Worm (Caenorhabditis elegans): ENCODE data around the gene Y56A3A.16.
"Not testable (repeated sequence)": the region's sequence is repeated elsewhere in the genome, so short reads cannot be mapped to it uniquely, and the experiment has no call there.

The Y56A3A.16 gene

DNA sequence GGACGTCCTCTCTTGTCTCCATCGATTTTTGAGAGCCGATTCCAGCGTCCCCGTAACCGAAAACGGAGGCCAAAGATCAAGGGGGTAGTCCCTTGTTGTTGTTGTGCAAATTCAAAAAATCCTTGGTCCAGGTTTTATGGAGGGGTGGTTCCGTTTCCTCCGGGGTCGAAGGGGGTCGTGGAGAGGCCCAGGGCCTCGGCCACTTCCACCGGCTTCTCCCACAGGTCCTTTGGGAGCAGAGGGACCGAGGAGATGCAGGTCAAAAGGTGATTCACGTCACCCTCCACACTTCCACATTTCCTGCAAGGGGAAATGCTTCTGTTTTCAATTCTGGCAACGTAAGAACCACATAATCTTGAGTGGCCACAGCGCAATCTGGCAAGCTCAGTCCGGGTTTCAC lies 30.4 kb downstream of the Y56A3A.16 start, which contains the start of gene fbxb-22:
Gene fbxb-22 (minus strand): TSS at position 61 of the 400 bp plus-strand sequence.
- not testable (repeated sequence) for TF ChIP-seq blmp-1 (tag; optimal IDR thresholded peaks at IDR 0.05); lin-15B (tag; optimal IDR thresholded peaks at IDR 0.05); pag-3 (tag; optimal IDR thresholded peaks at IDR 0.05; ENCODE audit: borderline replicate concordance, insufficient read depth)

DNA sequence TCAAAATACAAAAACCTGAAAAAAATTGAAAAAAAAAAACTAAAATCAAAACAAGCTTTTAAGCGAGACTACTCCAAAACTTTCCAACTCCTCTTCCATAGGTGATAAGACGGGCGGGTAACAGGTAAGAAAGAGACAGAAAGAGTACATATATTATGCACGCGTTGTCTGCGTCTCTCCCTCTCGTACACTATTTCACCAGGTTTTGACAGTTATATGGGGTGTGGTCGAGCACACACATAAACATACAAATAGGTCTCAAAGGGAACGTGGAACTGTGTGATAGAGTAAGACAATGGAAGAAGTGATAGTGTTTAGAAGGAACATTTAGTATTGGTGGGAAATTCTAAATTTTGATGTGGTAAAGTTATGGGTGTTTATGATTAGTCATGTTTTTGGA lies 32.6 kb downstream of the Y56A3A.16 start:
- TF ChIP-seq ceh-8 (GFP tag; optimal IDR thresholded peaks at IDR 0.05) (no peak), elt-2 (tag; optimal IDR thresholded peaks at IDR 0.05) (peak; percentile 24)

DNA sequence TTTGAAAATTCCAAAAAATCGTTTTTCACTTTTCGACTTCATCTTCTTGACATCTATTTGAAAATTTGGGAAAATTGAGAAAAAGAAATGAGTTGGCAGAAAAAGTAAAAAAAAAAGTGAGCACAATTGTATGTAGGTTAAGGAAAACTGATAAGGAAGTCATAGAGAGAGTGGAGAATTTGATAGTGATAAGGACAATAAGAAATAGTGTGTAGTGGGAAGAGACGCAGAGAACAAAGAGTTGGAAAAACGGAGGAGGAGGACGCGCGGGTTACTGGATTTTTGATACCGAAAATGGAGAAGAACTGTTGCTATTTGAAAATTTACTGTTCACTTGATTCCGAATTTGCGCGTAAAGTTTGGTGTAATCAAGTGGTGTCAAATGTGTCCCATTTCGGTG lies 35.4 kb downstream of the Y56A3A.16 start, which contains the start of gene Y56A3A.6:
Gene Y56A3A.6 (minus strand): TSS at position 53 of the 400 bp plus-strand sequence.
- no peak for TF ChIP-seq pax-3 (tag; optimal IDR thresholded peaks at IDR 0.05)
- TF ChIP-seq lin-35 (GFP tag; optimal IDR thresholded peaks at IDR 0.05) = peak in 1 of 2 experiments; percentile 2
- no peak for TF ChIP-seq nhr-77 (tag; optimal IDR thresholded peaks at IDR 0.05)
- peak; percentile 59 for TF ChIP-seq elt-2 (tag; optimal IDR thresholded peaks at IDR 0.05)

DNA sequence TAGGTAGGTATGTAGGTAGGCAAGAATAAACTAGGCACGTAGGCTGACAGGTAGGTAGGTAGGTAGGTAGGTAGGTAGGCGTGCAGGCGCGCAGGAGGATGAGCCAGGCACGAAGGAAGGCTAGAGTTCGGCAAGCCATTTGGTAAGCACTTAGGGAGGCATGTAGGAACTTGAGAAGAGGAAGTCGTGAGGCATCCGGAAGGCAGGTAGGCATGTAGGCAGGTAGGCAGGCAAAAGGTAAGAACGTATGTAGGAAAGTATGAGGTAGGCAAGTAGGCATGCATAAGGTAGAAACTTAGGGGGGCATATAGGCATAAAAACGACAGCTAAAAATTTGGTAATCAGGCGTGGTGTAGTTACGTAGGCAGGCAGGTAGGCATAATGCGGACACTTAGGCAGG lies 38.0 kb downstream of the Y56A3A.16 start:
- TF ChIP-seq lir-3 (tag; optimal IDR thresholded peaks at IDR 0.05; ENCODE audit: poor library complexity) = no peak
- no peak for TF ChIP-seq nhr-237 (tag; optimal IDR thresholded peaks at IDR 0.05)
- no peak for TF ChIP-seq ztf-4 (tag; optimal IDR thresholded peaks at IDR 0.05)
- no peak for TF ChIP-seq ceh-8 (GFP tag; optimal IDR thresholded peaks at IDR 0.05)
- no peak for TF ChIP-seq ama-1 (optimal IDR thresholded peaks at IDR 0.05)
- TF ChIP-seq fkh-4 (tag; optimal IDR thresholded peaks at IDR 0.05; ENCODE audit: borderline replicate concordance) = no peak
- TF ChIP-seq tlp-1 (tag; optimal IDR thresholded peaks at IDR 0.05) = no peak
- no peak for TF ChIP-seq fkh-10 (GFP tag; optimal IDR thresholded peaks at IDR 0.05)
- no peak for TF ChIP-seq sox-4 (tag; optimal IDR thresholded peaks at IDR 0.05)
- TF ChIP-seq rnt-1 (tag; optimal IDR thresholded peaks at IDR 0.05) = no peak
- no peak for TF ChIP-seq sup-37 (GFP tag; optimal IDR thresholded peaks at IDR 0.05)

DNA sequence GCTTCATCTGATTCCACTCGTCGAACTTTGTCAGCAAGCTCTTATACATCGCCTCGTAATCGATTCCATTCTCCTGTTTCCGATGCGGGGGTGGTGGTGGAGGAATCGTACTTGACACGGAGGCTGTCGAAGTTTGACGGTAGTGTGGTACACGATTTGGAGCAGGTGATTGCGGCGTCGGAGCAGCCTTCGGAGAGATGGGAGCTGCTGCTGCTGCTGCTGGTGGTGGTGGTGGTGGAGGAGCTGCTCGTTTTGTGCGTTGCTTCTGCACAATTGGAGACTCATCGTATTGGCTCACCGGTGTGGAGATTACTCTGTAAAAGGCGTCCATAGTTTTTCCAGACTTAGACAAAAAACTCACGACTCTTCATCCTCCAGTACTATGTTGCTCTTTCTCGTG lies 39.9 kb downstream of the Y56A3A.16 start:
- TF ChIP-seq skn-1 (tag; optimal IDR thresholded peaks at IDR 0.05) = no peak
- no peak for TF ChIP-seq efl-1 (optimal IDR thresholded peaks at IDR 0.05)
- TF ChIP-seq efl-1 (GFP tag; optimal IDR thresholded peaks at IDR 0.05 in 1 of 2) = peak in 1 of 2 experiments; percentile 33
- no peak for TF ChIP-seq nhr-28 (tag; optimal IDR thresholded peaks at IDR 0.05)
- TF ChIP-seq lin-35 (GFP tag; optimal IDR thresholded peaks at IDR 0.05) = no peak
- no peak for TF ChIP-seq fos-1 (tag; optimal IDR thresholded peaks at IDR 0.05)
- TF ChIP-seq C34B4.2 (tag; optimal IDR thresholded peaks at IDR 0.05) = no peak

DNA sequence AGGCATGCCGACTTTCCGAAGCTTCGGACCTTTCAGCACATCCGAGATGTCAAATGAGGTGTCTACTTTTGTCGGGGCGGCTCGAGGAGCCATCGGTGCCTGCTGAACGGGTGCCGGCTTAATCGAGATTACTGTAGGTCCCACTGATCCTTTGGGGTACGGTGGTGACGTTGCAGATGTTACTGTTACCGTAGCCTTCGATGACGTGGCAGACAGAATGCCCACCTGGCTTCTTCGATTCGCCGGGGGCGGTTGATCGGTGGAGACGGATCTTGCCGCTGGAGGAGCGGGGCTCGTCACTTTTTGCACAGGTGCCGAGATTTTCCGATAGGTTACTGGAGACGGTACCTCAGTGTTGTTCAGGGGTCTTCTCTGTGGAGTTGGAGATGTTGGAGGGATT lies 42.5 kb downstream of the Y56A3A.16 start:
- TF ChIP-seq lin-13 (GFP tag; optimal IDR thresholded peaks at IDR 0.05) (no peak), ceh-8 (GFP tag; optimal IDR thresholded peaks at IDR 0.05) (no peak), pag-3 (tag; optimal IDR thresholded peaks at IDR 0.05; ENCODE audit: borderline replicate concordance, insufficient read depth) (no peak), mab-9 (GFP tag; IDR thresholded peaks at IDR 0.05) (no peak), skn-1 (tag; optimal IDR thresholded peaks at IDR 0.05) (no peak), blmp-1 (tag; optimal IDR thresholded peaks at IDR 0.05) (no peak), ama-1 (optimal IDR thresholded peaks at IDR 0.05) (no peak), fkh-4 (tag; optimal IDR thresholded peaks at IDR 0.05; ENCODE audit: borderline replicate concordance) (no peak)

DNA sequence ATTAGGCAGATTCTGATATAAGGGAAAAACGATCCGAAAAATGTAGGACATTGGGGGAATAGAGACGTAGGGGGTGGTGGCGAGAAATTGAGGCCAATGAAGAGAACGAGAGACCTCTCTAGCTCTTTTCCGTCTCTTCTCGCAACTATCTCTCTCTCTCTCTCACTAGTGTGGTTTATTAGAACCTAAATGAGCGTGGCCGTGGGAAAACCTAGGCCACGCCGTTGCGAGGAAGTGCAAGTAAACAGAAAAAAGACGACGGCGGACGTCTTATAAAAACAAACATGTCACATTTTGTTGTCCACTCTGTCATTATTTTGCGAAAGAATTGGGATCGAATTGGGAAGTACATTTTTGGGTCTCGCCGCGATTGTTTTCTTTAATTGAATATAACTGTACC lies 44.1 kb downstream of the Y56A3A.16 start:
- TF ChIP-seq efl-1 (optimal IDR thresholded peaks at IDR 0.05) = peak; percentile 86 to 89
- peak; percentile 77 to 96 for TF ChIP-seq efl-1 (GFP tag; optimal IDR thresholded peaks at IDR 0.05 in 1 of 2)
- peak; percentile 98 for TF ChIP-seq lin-14 (GFP tag; optimal IDR thresholded peaks at IDR 0.05)
- peak; percentile 67 for TF ChIP-seq C04F5.9 (tag; optimal IDR thresholded peaks at IDR 0.05)
- peak; percentile 81 for TF ChIP-seq unc-98 (GFP tag; IDR thresholded peaks at IDR 0.05)
- peak; percentile 81 for TF ChIP-seq C16A3.4 (tag; optimal IDR thresholded peaks at IDR 0.05)
- TF ChIP-seq swsn-7 (tag; optimal IDR thresholded peaks at IDR 0.05) = peak; percentile 87
- TF ChIP-seq efl-3 (GFP tag; optimal IDR thresholded peaks at IDR 0.05) = no peak
- no peak for TF ChIP-seq nhr-84 (tag; optimal IDR thresholded peaks at IDR 0.05)
- TF ChIP-seq egl-27 (tag; optimal IDR thresholded peaks at IDR 0.05) = peak in 1 of 2 experiments; percentile 47
- TF ChIP-seq nhr-19 (GFP tag; conservative IDR thresholded peaks at IDR 0.05) = peak; percentile 80
- TF ChIP-seq pax-3 (tag; optimal IDR thresholded peaks at IDR 0.05) = peak; percentile 86
- TF ChIP-seq dpl-1 (GFP tag; optimal IDR thresholded peaks at IDR 0.05) = peak; percentile 56 to 83 (median 77)
- TF ChIP-seq fkh-8 (tag; optimal IDR thresholded peaks at IDR 0.05) = peak; percentile 94
- no peak for TF ChIP-seq unc-62 (GFP tag; optimal IDR thresholded peaks at IDR 0.05)
- peak; percentile 88 for TF ChIP-seq lin-13 (GFP tag; optimal IDR thresholded peaks at IDR 0.05)
- TF ChIP-seq lin-15B (tag; optimal IDR thresholded peaks at IDR 0.05) = peak; percentile 87
- TF ChIP-seq sptf-1 (tag; optimal IDR thresholded peaks at IDR 0.05) = no peak
- TF ChIP-seq Y116A8C.19 (tag; optimal IDR thresholded peaks at IDR 0.05; ENCODE audit: borderline replicate concordance) = no peak

Measured in whole organism, L1 larva.